Fruit fly (Drosophila melanogaster) Kc167 (cell line): Measurements from ENCODE around the gene Hex-t2.

ENCODE experiments used
- Myc ChIP-seq: fragments of >200 bp; optimal IDR thresholded peaks from 2 replicates; lab custom pipeline; 2017; ENCODE audit warnings: missing external identifiers
- Sin3A ChIP-seq: fragments of >200 bp; optimal IDR thresholded peaks from 2 replicates; lab custom pipeline; 2018; ENCODE audit warnings: missing external identifiers
- h ChIP-seq: fragments of >200 bp; optimal IDR thresholded peaks from 3 replicates; lab custom pipeline; 2018; ENCODE audit warnings: missing external identifiers
- insv ChIP-seq: fragments of >200 bp; optimal IDR thresholded peaks from 3 replicates; lab custom pipeline; 2018; ENCODE audit warnings: missing external identifiers
- psq ChIP-seq: fragments of >200 bp; optimal IDR thresholded peaks from 2 replicates; lab custom pipeline; 2017; ENCODE audit warnings: missing external identifiers
- ttk ChIP-seq: sonication (Bioruptor generic); optimal IDR thresholded peaks from 2 replicates; lab custom pipeline; 2017; ENCODE audit warnings: missing external identifiers

The Hex-t2 gene

DNA sequence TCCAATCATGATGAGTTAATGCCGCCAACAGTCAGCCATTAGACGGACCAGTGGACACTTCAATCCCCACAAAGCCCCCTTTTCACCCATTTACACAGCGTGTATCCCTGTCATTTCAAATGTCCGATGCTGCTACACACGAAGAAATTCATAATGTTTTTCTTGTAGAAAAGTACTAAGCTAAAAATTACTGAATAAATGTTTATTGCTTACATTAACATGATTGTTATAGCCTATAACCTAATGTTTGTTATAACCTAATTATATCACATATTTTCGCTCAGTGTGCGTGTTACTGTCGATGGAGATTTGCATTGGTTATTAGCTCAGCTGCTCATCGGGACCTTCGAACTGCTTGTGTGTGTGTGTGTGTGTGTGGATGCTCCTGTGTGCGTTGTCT, 13.9 kb upstream of the Hex-t2 start:
- TF ChIP-seq Sin3A (no peak), insv (lab: Kevin White, UChicago) (no peak), psq (lab: Kevin White, UChicago) (no peak), ttk (lab: Kevin White, UChicago) (no peak), Myc (lab: Kevin White, UChicago) (no peak), h (lab: Kevin White, UChicago) (no peak)

- no peak for TF ChIP-seq psq (lab: Kevin White, UChicago)
- TF ChIP-seq h (lab: Kevin White, UChicago), result no peak
- TF ChIP-seq ttk (lab: Kevin White, UChicago), result no peak
- TF ChIP-seq Sin3A, result no peak
- TF ChIP-seq insv (lab: Kevin White, UChicago), result no peak
- no peak for TF ChIP-seq Myc (lab: Kevin White, UChicago)
Measured at dm6 chr3R:26440455-26441196, 9.8 kb upstream of the Hex-t2 start, which contains the start of gene tx. Gene tx (plus strand): TSS chr3R:26440778.

- no peak for TF ChIP-seq Sin3A
- no peak for TF ChIP-seq h (lab: Kevin White, UChicago)
- no peak for TF ChIP-seq ttk (lab: Kevin White, UChicago)
- no peak for TF ChIP-seq psq (lab: Kevin White, UChicago)
- TF ChIP-seq Myc (lab: Kevin White, UChicago), result no peak
Measured at dm6 chr3R:26442609-26443180, 7.8 kb upstream of the Hex-t2 start.

dm6 chr3R:26443343-26443742, 7.1 kb upstream of the Hex-t2 start:
- no peak for TF ChIP-seq h (lab: Kevin White, UChicago)
- TF ChIP-seq insv (lab: Kevin White, UChicago), result no peak
- TF ChIP-seq psq (lab: Kevin White, UChicago), result no peak
- TF ChIP-seq ttk (lab: Kevin White, UChicago), result no peak
- TF ChIP-seq Sin3A, result no peak
- TF ChIP-seq Myc (lab: Kevin White, UChicago), result no peak

DNA sequence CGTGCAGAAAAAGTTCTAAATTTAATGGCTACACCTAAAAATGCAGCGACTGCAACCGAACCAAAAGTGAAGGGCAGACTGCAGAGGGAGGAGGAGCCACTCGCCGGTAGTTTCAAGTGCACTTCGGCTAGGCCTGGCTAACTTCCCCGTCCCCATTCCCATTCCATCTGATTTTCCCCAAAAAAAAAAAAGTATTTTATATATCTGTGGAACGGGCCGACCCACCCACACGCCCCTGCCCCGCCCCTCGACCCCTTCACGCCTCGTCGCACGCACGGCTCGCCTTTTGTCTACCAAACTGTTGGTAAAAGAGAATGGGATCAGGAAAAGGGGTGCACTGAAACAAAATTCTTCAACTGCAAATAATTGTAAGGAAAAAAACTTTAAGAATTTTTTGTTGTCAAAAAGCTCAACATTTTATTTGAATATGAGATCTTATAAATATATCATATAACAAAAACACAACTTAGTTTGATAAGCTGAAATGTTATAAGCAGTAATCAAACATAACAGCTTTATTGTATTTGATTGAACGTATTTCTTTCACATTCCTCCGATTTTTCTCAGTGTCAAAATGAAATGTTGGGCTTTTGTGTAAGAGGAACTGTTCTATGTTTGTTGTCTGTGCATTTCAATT, 6.5 kb upstream of the Hex-t2 start:
- TF ChIP-seq psq (lab: Kevin White, UChicago), result no peak
- TF ChIP-seq insv (lab: Kevin White, UChicago), result no peak
- no peak for TF ChIP-seq Sin3A
- TF ChIP-seq Myc (lab: Kevin White, UChicago), result no peak
- no peak for TF ChIP-seq h (lab: Kevin White, UChicago)
- TF ChIP-seq ttk (lab: Kevin White, UChicago), result no peak

DNA sequence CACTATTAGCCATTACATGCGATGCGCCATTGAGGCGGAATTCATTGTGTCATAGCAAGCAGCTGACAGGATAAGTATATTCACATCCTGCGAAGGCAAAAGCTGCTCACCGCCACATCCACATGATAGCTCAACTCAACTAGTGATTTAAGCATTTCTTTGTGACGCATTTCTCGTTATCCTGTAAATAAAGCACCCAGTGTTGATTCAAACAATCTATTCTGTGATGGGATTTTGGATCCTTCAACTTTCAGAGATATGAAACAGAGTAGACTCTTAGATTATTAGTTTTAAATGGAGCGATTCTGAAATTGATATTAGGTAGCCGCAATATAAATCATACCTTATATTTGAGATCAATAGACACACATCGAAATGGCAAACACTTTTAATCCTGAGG, 1.7 kb upstream of the Hex-t2 start, which contains the start of gene Hex-t1:
Gene Hex-t1 (plus strand): TSS at position 301 of the 400 bp plus-strand sequence.
- TF ChIP-seq psq (lab: Kevin White, UChicago), result no peak
- no peak for TF ChIP-seq Sin3A
- no peak for TF ChIP-seq insv (lab: Kevin White, UChicago)
- no peak for TF ChIP-seq h (lab: Kevin White, UChicago)
- no peak for TF ChIP-seq Myc (lab: Kevin White, UChicago)
- no peak for TF ChIP-seq ttk (lab: Kevin White, UChicago)

DNA sequence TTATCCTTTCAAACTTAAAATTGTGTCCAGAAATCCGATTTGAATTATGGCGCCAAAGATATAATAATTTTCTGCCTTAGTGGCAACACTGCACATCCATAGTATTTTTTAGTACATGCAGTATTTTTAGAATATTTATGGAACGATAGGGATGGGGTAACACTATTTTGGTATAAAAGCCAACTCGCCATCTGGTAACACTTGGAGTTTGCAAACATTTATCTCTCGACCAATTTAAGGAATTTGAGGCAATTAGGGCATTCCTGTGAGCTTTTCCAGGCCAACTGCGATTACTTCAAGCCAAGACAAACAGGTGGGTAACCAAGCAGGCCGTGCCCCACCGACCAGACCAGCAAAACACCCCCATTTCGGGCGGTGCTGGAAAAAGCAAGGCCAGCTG, 1.9 kb downstream of the Hex-t2 start, which contains the start of gene CG5447:
Gene CG5447 (plus strand): TSS at position 190 of the 400 bp plus-strand sequence.
- TF ChIP-seq ttk (lab: Kevin White, UChicago), result no peak
- no peak for TF ChIP-seq insv (lab: Kevin White, UChicago)
- TF ChIP-seq Myc (lab: Kevin White, UChicago), result no peak
- TF ChIP-seq psq (lab: Kevin White, UChicago), result no peak
- TF ChIP-seq h (lab: Kevin White, UChicago), result no peak
- no peak for TF ChIP-seq Sin3A

DNA sequence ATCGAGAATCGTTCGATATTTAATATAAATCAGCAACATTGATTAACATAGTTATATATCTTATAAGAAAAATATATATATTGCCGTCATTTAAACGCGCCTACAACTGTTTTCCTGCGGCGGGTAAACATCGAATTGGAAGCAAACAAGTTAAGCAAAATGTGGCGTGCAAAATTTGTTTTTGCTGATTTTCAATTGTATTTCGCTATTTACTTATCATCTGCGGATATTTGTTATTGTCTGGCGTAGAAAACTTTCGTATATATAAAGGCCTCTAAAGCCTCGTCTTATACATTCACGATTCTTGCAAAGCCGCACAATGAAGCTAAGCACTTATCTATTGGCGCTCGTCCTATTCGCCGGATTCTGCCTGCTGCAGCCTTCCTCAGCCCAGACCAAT, 4.0 kb downstream of the Hex-t2 start, which contains the start of gene CG43117:
Gene CG43117 (plus strand): TSS at position 301 of the 400 bp plus-strand sequence.
- TF ChIP-seq h (lab: Kevin White, UChicago), result no peak
- TF ChIP-seq Sin3A, result no peak
- TF ChIP-seq psq (lab: Kevin White, UChicago), result no peak
- TF ChIP-seq insv (lab: Kevin White, UChicago), result no peak
- no peak for TF ChIP-seq Myc (lab: Kevin White, UChicago)
- TF ChIP-seq ttk (lab: Kevin White, UChicago), result no peak

- TF ChIP-seq h (lab: Kevin White, UChicago), result no peak
- TF ChIP-seq Sin3A, result no peak
- no peak for TF ChIP-seq psq (lab: Kevin White, UChicago)
- no peak for TF ChIP-seq Myc (lab: Kevin White, UChicago)
- no peak for TF ChIP-seq insv (lab: Kevin White, UChicago)
- TF ChIP-seq ttk (lab: Kevin White, UChicago), result no peak
Measured at dm6 chr3R:26455838-26456237, 5.4 kb downstream of the Hex-t2 start, which contains the start of gene Pdf. Gene Pdf (minus strand): TSS chr3R:26456141.

DNA sequence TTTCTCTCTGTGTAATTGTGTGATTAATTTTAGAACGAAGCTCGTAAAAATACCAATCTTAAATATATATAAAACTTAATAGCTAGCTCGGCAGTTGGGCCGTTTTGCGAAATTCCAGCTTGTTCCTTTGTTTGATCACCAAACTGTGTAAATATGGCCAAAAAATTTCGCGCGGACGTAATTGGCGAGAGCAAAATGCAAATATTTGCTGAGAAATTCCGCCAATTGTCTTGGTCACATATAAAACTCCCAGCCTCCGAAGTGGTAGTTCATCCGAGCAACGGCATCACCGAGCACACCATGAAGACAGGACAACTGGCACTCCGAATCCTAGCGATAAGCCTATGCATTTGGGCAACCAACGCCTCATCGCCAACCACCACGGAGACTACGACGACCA, 6.1 kb downstream of the Hex-t2 start, which contains the start of gene CG14237:
Gene CG14237 (plus strand): TSS at position 301 of the 400 bp plus-strand sequence.
- TF ChIP-seq h (lab: Kevin White, UChicago), result no peak
- TF ChIP-seq Myc (lab: Kevin White, UChicago), result no peak
- TF ChIP-seq ttk (lab: Kevin White, UChicago), result no peak
- TF ChIP-seq insv (lab: Kevin White, UChicago), result no peak
- no peak for TF ChIP-seq psq (lab: Kevin White, UChicago)
- no peak for TF ChIP-seq Sin3A

DNA sequence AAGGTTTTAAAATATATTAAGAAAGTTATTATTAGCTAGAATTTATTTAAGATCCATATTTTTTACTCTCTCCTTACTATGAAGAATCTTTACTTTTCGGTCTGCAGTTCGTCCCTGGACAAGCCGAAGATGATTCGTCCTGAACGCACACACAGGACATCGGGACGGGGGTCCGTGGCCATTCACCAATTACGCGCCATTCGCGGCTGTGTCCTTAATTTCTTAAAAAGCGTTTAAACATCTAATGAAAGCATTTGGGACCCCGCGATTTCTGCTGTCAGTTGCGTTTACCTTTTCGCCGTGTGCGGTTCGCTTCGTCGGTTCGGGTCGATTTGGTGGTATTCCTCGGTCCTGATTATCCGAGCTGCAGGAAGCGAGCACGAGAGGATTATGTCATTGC, 7.5 kb downstream of the Hex-t2 start, which contains the start of gene CG14238:
Gene CG14238 (plus strand): TSS at position 301 of the 400 bp plus-strand sequence.
- TF ChIP-seq h (lab: Kevin White, UChicago) (no peak), psq (lab: Kevin White, UChicago) (no peak), Myc (lab: Kevin White, UChicago) (no peak), Sin3A (no peak), ttk (lab: Kevin White, UChicago) (no peak), insv (lab: Kevin White, UChicago) (no peak)
